Worm (Caenorhabditis elegans) whole organism, L3 larva: ENCODE data around the gene ZK637.15.

Experiments
- ama-1 ChIP-seq: fragments of 150-350 bp; optimal IDR thresholded peaks from 2 replicates; lab custom pipeline; 2018
- ceh-82 ChIP-seq: fragments of 150-350 bp; optimal IDR thresholded peaks from 2 replicates; lab custom pipeline; 2014; ENCODE audit warnings: missing biosample characterization, missing genetic modification characterization
- ceh-9 ChIP-seq: sonication (generic microtip); optimal IDR thresholded peaks from 2 replicates; lab custom pipeline; 2018; ENCODE audit warnings: missing biosample characterization, missing genetic modification characterization
- daf-12 ChIP-seq: fragments of 150-350 bp; optimal IDR thresholded peaks from 2 replicates; lab custom pipeline; 2014; ENCODE audit warnings: missing biosample characterization, missing genetic modification reagents, missing genetic modification characterization
- egl-27 ChIP-seq: sonication (generic microtip); optimal IDR thresholded peaks from 4 replicates; lab custom pipeline; 2017; ENCODE audit warnings: missing biosample characterization, missing genetic modification reagents, missing genetic modification characterization
- elt-1 ChIP-seq: fragments of 150-350 bp; optimal IDR thresholded peaks from 2 replicates; lab custom pipeline; 2014; ENCODE audit warnings: missing biosample characterization, missing genetic modification characterization
- jun-1 ChIP-seq: fragments of 150-350 bp; optimal IDR thresholded peaks from 2 replicates; lab custom pipeline; 2014; ENCODE audit warnings: missing biosample characterization, missing genetic modification reagents, missing genetic modification characterization
- lin-39 ChIP-seq: fragments of 150-350 bp; optimal IDR thresholded peaks from 2 replicates; lab custom pipeline; 2018; ENCODE audit warnings: missing biosample characterization, missing genetic modification reagents, missing genetic modification characterization
- nhr-237 ChIP-seq: fragments of 150-350 bp; optimal IDR thresholded peaks from 2 replicates; lab custom pipeline; 2014; ENCODE audit warnings: missing biosample characterization, missing genetic modification characterization
- nhr-28 ChIP-seq: fragments of 150-350 bp; optimal IDR thresholded peaks from 2 replicates; lab custom pipeline; 2014; ENCODE audit warnings: missing biosample characterization, missing genetic modification characterization
- pha-4 ChIP-seq: fragments of 150-350 bp; optimal IDR thresholded peaks from 2 replicates; lab custom pipeline; 2014; ENCODE audit warnings: missing biosample characterization, missing genetic modification reagents, missing genetic modification characterization
- pqm-1 ChIP-seq: fragments of 150-350 bp; optimal IDR thresholded peaks from 2 replicates; lab custom pipeline; 2017; ENCODE audit warnings: missing biosample characterization, missing genetic modification characterization, inconsistent platforms
- snpc-4 ChIP-seq: fragments of 150-350 bp; optimal IDR thresholded peaks from 2 replicates; lab custom pipeline; 2014; ENCODE audit warnings: missing biosample characterization, missing genetic modification characterization
- unc-39 ChIP-seq: sonication (generic microtip); optimal IDR thresholded peaks from 4 replicates; lab custom pipeline; 2017; ENCODE audit warnings: missing biosample characterization, missing genetic modification characterization

- TF ChIP-seq jun-1 (tag; lab: Kevin White, UChicago) (no peak), unc-39 (tag; lab: Kevin White, UChicago) (no peak), egl-27 (no peak), pqm-1 (tag; lab: Kevin White, UChicago) (no peak), nhr-28 (tag; lab: Kevin White, UChicago) (no peak), snpc-4 (tag; lab: Kevin White, UChicago) (no peak), ama-1 (no peak), pha-4 (tag; lab: Kevin White, UChicago) (no peak), elt-1 (tag; lab: Kevin White, UChicago) (no peak), lin-39 (tag; lab: Kevin White, UChicago) (no peak), ceh-9 (no peak), daf-12 (no peak), nhr-237 (tag; lab: Kevin White, UChicago) (no peak), ceh-82 (tag; lab: Kevin White, UChicago) (no peak)
Observed at ce11 chrIII:8917879-8918381, 2.0 kb upstream of the ZK637.15 start, which contains the start of gene cdc-25.3.
